Fruit fly (Drosophila melanogaster): ENCODE results near the gene Trp1.

The Trp1 gene

dm6 chr2L:10009293-10009695 is at the start of gene Trp1 (continued):
- TF ChIP-seq CG10431 (GFP tag; optimal IDR thresholded peaks at IDR 0.05) (no peak), Dad (GFP tag; optimal IDR thresholded peaks at IDR 0.05) (no peak), CG33213 (GFP tag; optimal IDR thresholded peaks at IDR 0.05) (no peak), Mes4 (GFP tag; optimal IDR thresholded peaks at IDR 0.05) (no peak), CG1602 (GFP tag; optimal IDR thresholded peaks at IDR 0.05) (no peak), Dll (GFP tag; IDR thresholded peaks at IDR 0.05; ENCODE audit: partially characterized antibody) (peak; percentile 92), E2f2 (GFP tag; IDR thresholded peaks at IDR 0.05) (peak; percentile 18), Sox102F (GFP tag; optimal IDR thresholded peaks at IDR 0.05) (no peak), CG16815 (GFP tag; optimal IDR thresholded peaks at IDR 0.05) (no peak), slou (GFP tag; optimal IDR thresholded peaks at IDR 0.05) (no peak), Lhr (GFP tag; optimal IDR thresholded peaks at IDR 0.05) (no peak), CG6272 (GFP tag; IDR thresholded peaks at IDR 0.05) (no peak), az2 (GFP tag; optimal IDR thresholded peaks at IDR 0.05) (no peak), toy (GFP tag; IDR thresholded peaks at IDR 0.05) (no peak), gsb (GFP tag; IDR thresholded peaks at IDR 0.05) (no peak), CG8290 (GFP tag; optimal IDR thresholded peaks at IDR 0.05) (no peak), CG8290 (tag; optimal IDR thresholded peaks at IDR 0.05) (peak in 1 of 2 experiments; percentile 33), Scr (GFP tag; IDR thresholded peaks at IDR 0.05; ENCODE audit: partially characterized antibody) (peak; percentile 94), fu2 (GFP tag; optimal IDR thresholded peaks at IDR 0.05) (no peak), pb (GFP tag; optimal IDR thresholded peaks at IDR 0.05) (no peak), pros (GFP tag; optimal IDR thresholded peaks at IDR 0.05) (no peak), CG10462 (GFP tag; optimal IDR thresholded peaks at IDR 0.05) (no peak), ken (GFP tag; IDR thresholded peaks at IDR 0.05) (no peak), chif (GFP tag; optimal IDR thresholded peaks at IDR 0.05) (no peak), CG2116 (GFP tag; optimal IDR thresholded peaks at IDR 0.05) (peak; percentile 48), CG1647 (GFP tag; optimal IDR thresholded peaks at IDR 0.05) (no peak), H15 (GFP tag; IDR thresholded peaks at IDR 0.05) (no peak), fd64A (GFP tag; optimal IDR thresholded peaks at IDR 0.05) (no peak), Sry-δ (GFP tag; optimal IDR thresholded peaks at IDR 0.05) (peak; percentile 91), CG12219 (GFP tag; optimal IDR thresholded peaks at IDR 0.05) (no peak), cato (GFP tag; optimal IDR thresholded peaks at IDR 0.05; ENCODE audit: borderline replicate concordance) (no peak), CG13123 (GFP tag; optimal IDR thresholded peaks at IDR 0.05) (no peak), rib (GFP tag; IDR thresholded peaks at IDR 0.05) (no peak), Ada2b (GFP tag; IDR thresholded peaks at IDR 0.05) (no peak), CG12744 (GFP tag; optimal IDR thresholded peaks at IDR 0.05) (no peak), trem (tag; optimal IDR thresholded peaks at IDR 0.05) (peak; percentile 49), Dref (GFP tag; IDR thresholded peaks at IDR 0.05) (peak; percentile 88), exex (tag; optimal IDR thresholded peaks at IDR 0.05) (no peak), CHES-1-like (GFP tag; optimal IDR thresholded peaks at IDR 0.05) (no peak), nerfin-1 (tag; optimal IDR thresholded peaks at IDR 0.05) (peak; percentile 55), pzg (GFP tag; optimal IDR thresholded peaks at IDR 0.05) (peak; percentile 73), hb (GFP tag; IDR thresholded peaks at IDR 0.05; ENCODE audit: partially characterized antibody) (peak; percentile 91), CG2199 (GFP tag; IDR thresholded peaks at IDR 0.05) (no peak), Myb (GFP tag; optimal IDR thresholded peaks at IDR 0.05) (no peak), Usf (GFP tag; optimal IDR thresholded peaks at IDR 0.05) (no peak), Fer2 (tag; optimal IDR thresholded peaks at IDR 0.05) (no peak), nau (GFP tag; optimal IDR thresholded peaks at IDR 0.05) (no peak), zfh1 (GFP tag; IDR thresholded peaks at IDR 0.05) (no peak), Eip74EF (GFP tag; optimal IDR thresholded peaks at IDR 0.05) (no peak), CG5953 (GFP tag; IDR thresholded peaks at IDR 0.05) (no peak), CG12299 (tag; optimal IDR thresholded peaks at IDR 0.05) (no peak), pan (optimal IDR thresholded peaks at IDR 0.05) (no peak), pan (GFP tag; optimal IDR thresholded peaks at IDR 0.05 in 1 of 2, IDR thresholded peaks at IDR 0.05 in 1 of 2) (no peak)
